5 fruit fly cellular contexts compared by ENCODE assay signal in the genomic region with DNA sequence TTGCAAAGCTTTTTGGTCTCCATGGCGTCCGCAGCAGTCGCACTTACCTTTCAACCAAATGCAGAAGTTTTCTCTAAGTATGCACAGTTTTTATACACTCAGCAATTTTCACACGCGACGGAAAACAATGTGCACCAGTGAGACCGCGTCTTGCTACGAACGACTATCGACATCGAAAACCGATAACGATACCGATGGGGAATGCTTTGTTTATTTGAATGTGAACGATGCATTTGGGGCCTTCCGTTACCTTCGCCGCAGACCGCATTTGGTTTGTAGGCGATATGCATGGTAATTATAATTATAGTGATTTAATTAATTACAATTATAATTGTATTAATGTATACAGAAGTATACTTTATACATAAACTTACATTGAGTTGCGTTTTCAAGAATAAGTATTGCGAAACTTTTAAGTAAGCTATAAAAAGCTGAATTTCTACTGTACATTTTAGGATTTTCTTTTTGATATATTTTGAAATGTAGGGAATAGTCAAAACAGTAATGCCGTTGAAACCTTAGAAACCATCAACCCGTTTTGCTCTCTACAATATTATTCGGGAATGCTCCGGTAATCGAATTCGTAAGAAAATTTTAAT.
TF ChIP-seq lines count a peak whose summit lies in the region.

A gene (minus strand): TSS at position 161 of the 599 bp plus-strand sequence.
A gene (minus strand): TSS at position 161 of the 599 bp plus-strand sequence.

- TF ChIP-seq CTCF in whole organism, embryonic (GFP tag; optimal IDR thresholded peaks at IDR 0.05; lab: Kevin White, UChicago) = no peak

TF ChIP-seq in whole organism, adult, 20 proteins besides CTCF, POLR2A, EP300 and RAD21:
- TF ChIP-seq tj (GFP tag; optimal IDR thresholded peaks at IDR 0.05; lab: Kevin White, UChicago) (peak; percentile 97), CG7101 (tag; optimal IDR thresholded peaks at IDR 0.05; lab: Kevin White, UChicago) (peak; percentile 40), CG7045 (GFP tag; optimal IDR thresholded peaks at IDR 0.05; lab: Kevin White, UChicago) (no peak), Mnt (GFP tag; optimal IDR thresholded peaks at IDR 0.05; lab: Kevin White, UChicago) (peak; percentile 80), cic (GFP tag; optimal IDR thresholded peaks at IDR 0.05; lab: Kevin White, UChicago) (no peak), pad (GFP tag; optimal IDR thresholded peaks at IDR 0.05; lab: Kevin White, UChicago) (peak; percentile 2), kay (GFP tag; lab: Kevin White, UChicago; ENCODE audit: borderline replicate concordance) (peak; percentile 88), bab1 (GFP tag; optimal IDR thresholded peaks at IDR 0.05; lab: Kevin White, UChicago) (peak; percentile 74)

TF ChIP-seq in whole organism, embryonic, 481 proteins besides CTCF, POLR2A, EP300 and RAD21 (continues in another document):
- TF ChIP-seq trem (tag; optimal IDR thresholded peaks at IDR 0.05; lab: Kevin White, UChicago) (peak; percentile 32), vnd (GFP tag; IDR thresholded peaks at IDR 0.05; lab: Robert Waterston, UW; ENCODE audit: partially characterized antibody) (peak; percentile 60; the same call in 2 of the 3 replicates), Aef1 (GFP tag; IDR thresholded peaks at IDR 0.05; lab: Robert Waterston, UW) (0 out of 3 replicates have a peak, but pooled peaks have one; percentile 21), Stat92E (GFP tag; optimal IDR thresholded peaks at IDR 0.05; lab: Kevin White, UChicago) (peak in 1 of 3 experiments; percentile 24), knrl (GFP tag; IDR thresholded peaks at IDR 0.05; lab: Robert Waterston, UW; ENCODE audit: partially characterized antibody) (peak; percentile 40; the same call in 1 of the 3 replicates), PHDP (tag; optimal IDR thresholded peaks at IDR 0.05; lab: Kevin White, UChicago) (peak; percentile 24), Dfd (GFP tag; optimal IDR thresholded peaks at IDR 0.05; lab: Kevin White, UChicago) (peak in 1 of 2 experiments; percentile 14), exex (tag; optimal IDR thresholded peaks at IDR 0.05; lab: Kevin White, UChicago) (no peak), CG9932 (GFP tag; IDR thresholded peaks at IDR 0.05; lab: Robert Waterston, UW) (peak; percentile 46), chm (GFP tag; IDR thresholded peaks at IDR 0.05; lab: Robert Waterston, UW) (peak; percentile 66), lbe (GFP tag; optimal IDR thresholded peaks at IDR 0.05; lab: Kevin White, UChicago) (no peak), Dref (GFP tag; IDR thresholded peaks at IDR 0.05; lab: Robert Waterston, UW) (peak; percentile 89), lilli (GFP tag; optimal IDR thresholded peaks at IDR 0.05; lab: Kevin White, UChicago) (peak; percentile 15), CG10979 (tag; optimal IDR thresholded peaks at IDR 0.05; lab: Kevin White, UChicago) (peak; percentile 1), Fer1 (GFP tag; optimal IDR thresholded peaks at IDR 0.05; lab: Kevin White, UChicago) (peak; percentile 48), CG12299 (tag; optimal IDR thresholded peaks at IDR 0.05; lab: Kevin White, UChicago) (peak; percentile 0), CG33557 (GFP tag; optimal IDR thresholded peaks at IDR 0.05; lab: Kevin White, UChicago) (peak; percentile 21)

TF ChIP-seq in whole organism, prepupa, 60 proteins besides CTCF, POLR2A, EP300 and RAD21:
- TF ChIP-seq Eip78C (GFP tag; lab: Kevin White, UChicago) (peak; percentile 10), CG3919 (GFP tag; optimal IDR thresholded peaks at IDR 0.05; lab: Kevin White, UChicago) (peak; percentile 27), CG1621 (tag; optimal IDR thresholded peaks at IDR 0.05; lab: Kevin White, UChicago) (peak; percentile 14), CG6163 (GFP tag; IDR thresholded peaks at IDR 0.05; lab: Robert Waterston, UW) (0 out of 3 replicates have a peak, but pooled peaks have one; percentile 27), fd85E (GFP tag; optimal IDR thresholded peaks at IDR 0.05; lab: Kevin White, UChicago) (no peak), fd59A (GFP tag; optimal IDR thresholded peaks at IDR 0.05; lab: Kevin White, UChicago) (no peak), CG15336 (GFP tag; IDR thresholded peaks at IDR 0.05; lab: Robert Waterston, UW) (no peak), fkh (GFP tag; optimal IDR thresholded peaks at IDR 0.05; lab: Kevin White, UChicago) (peak; percentile 39), OdsH (GFP tag; optimal IDR thresholded peaks at IDR 0.05; lab: Kevin White, UChicago) (peak; percentile 16), Eip75B (GFP tag; optimal IDR thresholded peaks at IDR 0.05; lab: Kevin White, UChicago) (no peak), dsx (GFP tag; optimal IDR thresholded peaks at IDR 0.05; lab: Kevin White, UChicago; ENCODE audit: poor library complexity, severe bottlenecking) (peak; percentile 46), esn (GFP tag; optimal IDR thresholded peaks at IDR 0.05; lab: Kevin White, UChicago) (peak; percentile 23), ss (GFP tag; optimal IDR thresholded peaks at IDR 0.05; lab: Kevin White, UChicago) (peak; percentile 21 to 33), Sox14 (GFP tag; optimal IDR thresholded peaks at IDR 0.05; lab: Kevin White, UChicago) (peak; percentile 58), CG10631 (GFP tag; optimal IDR thresholded peaks at IDR 0.05; lab: Kevin White, UChicago) (peak; percentile 5), vri (GFP tag; optimal IDR thresholded peaks at IDR 0.05; lab: Kevin White, UChicago) (peak; percentile 8), acj6 (GFP tag; optimal IDR thresholded peaks at IDR 0.05; lab: Kevin White, UChicago) (no peak)

TF ChIP-seq in whole organism, pupa, 21 proteins besides CTCF, POLR2A, EP300 and RAD21:
- no peak for TF ChIP-seq D1 (tag; optimal IDR thresholded peaks at IDR 0.05; lab: Kevin White, UChicago)
- no peak for TF ChIP-seq Snoo (tag; optimal IDR thresholded peaks at IDR 0.05; lab: Kevin White, UChicago)
- no peak for TF ChIP-seq gl (tag; optimal IDR thresholded peaks at IDR 0.05; lab: Kevin White, UChicago)
- TF ChIP-seq rn (GFP tag; IDR thresholded peaks at IDR 0.05; lab: Robert Waterston, UW) = no peak
- TF ChIP-seq CG12605 (GFP tag; IDR thresholded peaks at IDR 0.05; lab: Robert Waterston, UW) = 0 out of 2 replicates have a peak, but pooled peaks have one; percentile 14
- TF ChIP-seq CG8159 (tag; optimal IDR thresholded peaks at IDR 0.05; lab: Kevin White, UChicago) = no peak
- TF ChIP-seq Pif1B (GFP tag; optimal IDR thresholded peaks at IDR 0.05; lab: Kevin White, UChicago) = no peak
- TF ChIP-seq fd96Ca (GFP tag; IDR thresholded peaks at IDR 0.05; lab: Robert Waterston, UW) = 0 out of 3 replicates have a peak, but pooled peaks have one; percentile 36
- TF ChIP-seq CG34367 (tag; optimal IDR thresholded peaks at IDR 0.05; lab: Kevin White, UChicago) = no peak
- peak; percentile 27 for TF ChIP-seq EcR (GFP tag; optimal IDR thresholded peaks at IDR 0.05; lab: Kevin White, UChicago)

TF ChIP-seq in whole organism, wandering third instar larva, 38 proteins besides CTCF, POLR2A, EP300 and RAD21:
- TF ChIP-seq Sp1 (GFP tag; optimal IDR thresholded peaks at IDR 0.05; lab: Kevin White, UChicago) (peak; percentile 43), dmrt93B (GFP tag; optimal IDR thresholded peaks at IDR 0.05; lab: Kevin White, UChicago) (no peak), Dfd (GFP tag; optimal IDR thresholded peaks at IDR 0.05; lab: Kevin White, UChicago) (no peak), h (GFP tag; optimal IDR thresholded peaks at IDR 0.05; lab: Kevin White, UChicago) (peak; percentile 35), ey (GFP tag; optimal IDR thresholded peaks at IDR 0.05; lab: Kevin White, UChicago) (no peak), N (GFP tag; optimal IDR thresholded peaks at IDR 0.05; lab: Kevin White, UChicago) (no peak), Rel (GFP tag; optimal IDR thresholded peaks at IDR 0.05; lab: Kevin White, UChicago) (no peak), Rel (tag; optimal IDR thresholded peaks at IDR 0.05; lab: Kevin White, UChicago) (peak; percentile 54), CG32264 (GFP tag; optimal IDR thresholded peaks at IDR 0.05; lab: Kevin White, UChicago) (no peak), pan (optimal IDR thresholded peaks at IDR 0.05; lab: Kevin White, UChicago) (no peak), br (GFP tag; optimal IDR thresholded peaks at IDR 0.05; lab: Kevin White, UChicago) (no peak), OdsH (GFP tag; optimal IDR thresholded peaks at IDR 0.05; lab: Kevin White, UChicago) (peak; percentile 8), sage (GFP tag; optimal IDR thresholded peaks at IDR 0.05; lab: Kevin White, UChicago) (no peak), usp (GFP tag; optimal IDR thresholded peaks at IDR 0.05; lab: Kevin White, UChicago) (no peak), dl (GFP tag; optimal IDR thresholded peaks at IDR 0.05; lab: Kevin White, UChicago; ENCODE audit: insufficient read depth in 1 of 2, partially characterized antibody in 2 of 2) (no peak), HLH106 (tag; optimal IDR thresholded peaks at IDR 0.05; lab: Kevin White, UChicago) (peak; percentile 9), rgr (GFP tag; optimal IDR thresholded peaks at IDR 0.05; lab: Kevin White, UChicago) (peak; percentile 31), CrebA (GFP tag; optimal IDR thresholded peaks at IDR 0.05; lab: Kevin White, UChicago; ENCODE audit: borderline replicate concordance) (no peak), Hnf4 (GFP tag; optimal IDR thresholded peaks at IDR 0.05; lab: Kevin White, UChicago) (no peak), dsf (GFP tag; optimal IDR thresholded peaks at IDR 0.05; lab: Kevin White, UChicago; ENCODE audit: borderline replicate concordance) (no peak), woc (GFP tag; optimal IDR thresholded peaks at IDR 0.05; lab: Kevin White, UChicago) (peak; percentile 33), Hr83 (GFP tag; optimal IDR thresholded peaks at IDR 0.05; lab: Kevin White, UChicago; ENCODE audit: poor library complexity, severe bottlenecking) (no peak), Mio (GFP tag; optimal IDR thresholded peaks at IDR 0.05; lab: Kevin White, UChicago) (no peak), fru (GFP tag; optimal IDR thresholded peaks at IDR 0.05; lab: Kevin White, UChicago) (no peak), Hr78 (GFP tag; optimal IDR thresholded peaks at IDR 0.05; lab: Kevin White, UChicago) (no peak), brk (GFP tag; optimal IDR thresholded peaks at IDR 0.05; lab: Kevin White, UChicago) (no peak), tai (GFP tag; optimal IDR thresholded peaks at IDR 0.05; lab: Kevin White, UChicago) (no peak), Abd-B (GFP tag; optimal IDR thresholded peaks at IDR 0.05; lab: Kevin White, UChicago) (no peak), lola (GFP tag; optimal IDR thresholded peaks at IDR 0.05; lab: Kevin White, UChicago) (no peak), GATAd (GFP tag; optimal IDR thresholded peaks at IDR 0.05; lab: Kevin White, UChicago) (no peak), Jra (GFP tag; optimal IDR thresholded peaks at IDR 0.05; lab: Kevin White, UChicago) (no peak), Vsx2 (GFP tag; optimal IDR thresholded peaks at IDR 0.05; lab: Kevin White, UChicago; ENCODE audit: partially characterized antibody) (no peak), CG9705 (GFP tag; optimal IDR thresholded peaks at IDR 0.05; lab: Kevin White, UChicago) (no peak), Dif (GFP tag; optimal IDR thresholded peaks at IDR 0.05; lab: Kevin White, UChicago; ENCODE audit: partially characterized antibody) (no peak), Myc (optimal IDR thresholded peaks at IDR 0.05; lab: Kevin White, UChicago) (peak; percentile 7)
